Worm (Caenorhabditis elegans): ENCODE data around the gene mutd-1.

DNA sequence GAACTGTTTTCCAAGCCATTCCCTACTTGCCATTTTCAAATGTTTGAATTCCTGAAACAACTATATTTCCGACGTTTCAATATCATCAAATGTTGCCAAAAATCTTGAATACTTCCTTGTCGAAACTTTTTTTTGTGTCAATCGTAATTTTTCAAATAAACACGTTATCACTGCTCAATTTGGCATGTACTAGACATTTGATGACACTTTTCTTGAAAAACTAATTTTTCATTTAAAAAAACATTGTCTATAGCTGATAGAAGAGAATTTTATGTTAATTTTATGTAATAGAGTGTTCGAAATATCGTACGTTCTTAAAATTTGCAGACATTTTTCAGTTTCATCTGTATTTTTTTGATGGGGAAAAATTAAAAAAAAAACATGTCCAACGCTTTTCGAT lies 48.9 kb upstream of the mutd-1 start:
- TF ChIP-seq tra-1 (GFP tag; IDR thresholded peaks at IDR 0.05), result 0 out of 2 replicates have a peak, but pooled peaks have one; percentile 49
- TF ChIP-seq T26A8.4 (GFP tag; IDR thresholded peaks at IDR 0.05), result no peak
- TF ChIP-seq lin-15B (tag; optimal IDR thresholded peaks at IDR 0.05), result no peak
- TF ChIP-seq ces-1 (GFP tag; optimal IDR thresholded peaks at IDR 0.05), result no peak
